Fruit fly (Drosophila melanogaster) whole organism, embryonic: Measurements from ENCODE around the gene CG42495.

Experiments
- Atf3 ChIP-seq: fragments of 200-800 bp; sonication (Bioruptor generic); optimal IDR thresholded peaks from 3 replicates; lab custom pipeline; 2016; ENCODE audit warnings: missing biosample characterization, missing genetic modification characterization
- Atf6 ChIP-seq: fragments of 200-800 bp; sonication (Bioruptor generic); IDR thresholded peaks from 2 replicates; pipeline ENCODE4 v1.3.6; 2022; ENCODE audit warnings: missing biosample characterization, missing genetic modification characterization
- CG10274 ChIP-seq: fragments of 200-800 bp; sonication (Bioruptor generic); optimal IDR thresholded peaks from 3 replicates; lab custom pipeline; 2017; ENCODE audit warnings: missing biosample characterization, mild to moderate bottlenecking, missing genetic modification characterization
- CG10321 ChIP-seq: fragments of 200-800 bp; sonication (Bioruptor generic); IDR thresholded peaks from 2 replicates; pipeline ENCODE4 v1.3.6; 2022; ENCODE audit warnings: missing biosample characterization, missing genetic modification characterization
- CG12299 ChIP-seq: fragments of 200-800 bp; sonication (Bioruptor generic); optimal IDR thresholded peaks from 2 replicates; lab custom pipeline; 2018; ENCODE audit warnings: missing biosample characterization, mild to moderate bottlenecking, missing genetic modification characterization
- CG12942 ChIP-seq: fragments of 200-800 bp; sonication (Bioruptor generic); optimal IDR thresholded peaks from 3 replicates; lab custom pipeline; 2016; ENCODE audit warnings: missing biosample characterization, missing genetic modification characterization
- CG14441 ChIP-seq: fragments of 200-800 bp; sonication (Bioruptor generic); IDR thresholded peaks from 2 replicates; pipeline ENCODE4 v1.3.6; 2022; ENCODE audit warnings: missing biosample characterization, missing genetic modification characterization
- CG14965 ChIP-seq: fragments of 200-800 bp; sonication (Bioruptor generic); optimal IDR thresholded peaks from 2 replicates; lab custom pipeline; 2016; ENCODE audit warnings: missing biosample characterization, missing genetic modification characterization, borderline replicate concordance
- CG17359 ChIP-seq: fragments of 200-800 bp; sonication (Bioruptor generic); optimal IDR thresholded peaks from 3 replicates; lab custom pipeline; 2018; ENCODE audit warnings: missing biosample characterization, mild to moderate bottlenecking, missing genetic modification characterization, moderate library complexity
- CG17829 ChIP-seq: fragments of 200-800 bp; optimal IDR thresholded peaks from 2 replicates; lab custom pipeline; 2019; ENCODE audit warnings: missing biosample characterization, mild to moderate bottlenecking, missing genetic modification characterization, moderate library complexity
- CG31224 ChIP-seq: fragments of 200-800 bp; sonication (Bioruptor generic); IDR thresholded peaks from 2 replicates; pipeline ENCODE4 v1.3.6; 2022; ENCODE audit warnings: missing biosample characterization, missing genetic modification characterization
- CG3726 ChIP-seq: fragments of 200-800 bp; sonication (Bioruptor generic); IDR thresholded peaks from 3 replicates; pipeline ENCODE4, ENCODE4 v1.3.6; 2022; ENCODE audit warnings: missing biosample characterization, missing genetic modification characterization
- CG3838 ChIP-seq: fragments of 200-800 bp; sonication (Bioruptor generic); optimal IDR thresholded peaks from 3 replicates; lab custom pipeline; 2016; ENCODE audit warnings: missing biosample characterization, missing genetic modification characterization
- CG4820 ChIP-seq: fragments of 200-800 bp; sonication (Bioruptor generic); optimal IDR thresholded peaks from 3 replicates; lab custom pipeline; 2016; ENCODE audit warnings: missing biosample characterization, missing genetic modification characterization
- CG5245 ChIP-seq: fragments of 200-800 bp; sonication (Bioruptor generic); optimal IDR thresholded peaks from 3 replicates; lab custom pipeline; 2016; ENCODE audit warnings: missing biosample characterization, missing genetic modification characterization
- CG6175 ChIP-seq: fragments of 200-800 bp; sonication (Bioruptor generic); IDR thresholded peaks from 3 replicates; pipeline ENCODE4 v1.3.6; 2022; ENCODE audit warnings: missing biosample characterization, missing genetic modification characterization
- CG7928 ChIP-seq: fragments of 200-800 bp; sonication (Bioruptor generic); optimal IDR thresholded peaks from 2 replicates; lab custom pipeline; 2017; ENCODE audit warnings: missing biosample characterization, mild to moderate bottlenecking, missing genetic modification characterization
- CG8359 ChIP-seq: fragments of 200-800 bp; sonication (Bioruptor generic); optimal IDR thresholded peaks from 2 replicates; lab custom pipeline; 2017; ENCODE audit warnings: missing biosample characterization, mild to moderate bottlenecking, missing genetic modification characterization, borderline replicate concordance
- CG8944 ChIP-seq: fragments of 200-800 bp; sonication (Bioruptor generic); optimal IDR thresholded peaks from 3 replicates; lab custom pipeline; 2016; ENCODE audit warnings: missing biosample characterization, missing genetic modification characterization
- CHES-1-like ChIP-seq: fragments of 200-800 bp; sonication (Bioruptor generic); optimal IDR thresholded peaks from 2 replicates; lab custom pipeline; 2016; ENCODE audit warnings: missing biosample characterization, missing genetic modification characterization
- Fer2 ChIP-seq: fragments of 200-800 bp; sonication (Bioruptor generic); optimal IDR thresholded peaks from 2 replicates; lab custom pipeline; 2018; ENCODE audit warnings: missing biosample characterization, mild to moderate bottlenecking, missing genetic modification characterization, moderate library complexity
- HHEX ChIP-seq: fragments of 200-800 bp; sonication (Bioruptor generic); optimal IDR thresholded peaks from 3 replicates; lab custom pipeline; 2017; ENCODE audit warnings: missing biosample characterization, mild to moderate bottlenecking, missing genetic modification characterization, missing genetic modification reagents
- HLH3B ChIP-seq: fragments of 200-800 bp; sonication (Bioruptor generic); IDR thresholded peaks from 2 replicates; pipeline ENCODE4 v1.3.6; 2022; ENCODE audit warnings: missing biosample characterization, missing genetic modification characterization
- Lim3 ChIP-seq: fragments of 200-800 bp; sonication (Bioruptor generic); IDR thresholded peaks from 2 replicates; pipeline ENCODE4 v1.3.6; 2022; ENCODE audit warnings: missing biosample characterization, missing genetic modification characterization
- Max ChIP-seq: fragments of 200-800 bp; sonication (Bioruptor generic); optimal IDR thresholded peaks from 2 replicates; lab custom pipeline; 2016; ENCODE audit warnings: missing biosample characterization, mild to moderate bottlenecking, missing genetic modification characterization
- Nf-YA ChIP-seq: fragments of 200-800 bp; sonication (Bioruptor generic); IDR thresholded peaks from 2 replicates; pipeline ENCODE4 v1.3.6; 2022; ENCODE audit warnings: missing biosample characterization, missing genetic modification characterization
- NfI ChIP-seq: fragments of 200-800 bp; sonication (Bioruptor generic); optimal IDR thresholded peaks from 3 replicates; lab custom pipeline; 2018; ENCODE audit warnings: missing biosample characterization, mild to moderate bottlenecking, missing genetic modification characterization, moderate library complexity
- Xbp1 ChIP-seq: fragments of 200-800 bp; sonication (Bioruptor generic); optimal IDR thresholded peaks from 3 replicates; lab custom pipeline; 2016; ENCODE audit warnings: missing biosample characterization, mild to moderate bottlenecking, missing genetic modification characterization
- ac ChIP-seq: fragments of 200-800 bp; sonication (Bioruptor generic); optimal IDR thresholded peaks from 3 replicates; lab custom pipeline; 2017; ENCODE audit warnings: missing biosample characterization, mild to moderate bottlenecking, missing genetic modification characterization
- ap ChIP-seq: fragments of 200-800 bp; sonication (Bioruptor generic); IDR thresholded peaks from 2 replicates; pipeline ENCODE4 v1.3.6; 2022; ENCODE audit warnings: missing biosample characterization, missing genetic modification characterization
- bbx ChIP-seq: fragments of 200-800 bp; sonication (Bioruptor generic); IDR thresholded peaks from 2 replicates; pipeline ENCODE4 v1.3.6; 2022; ENCODE audit warnings: missing biosample characterization, missing genetic modification characterization; ENCODE audit not compliant: partially characterized antibody
- chif ChIP-seq, 2 experiments: fragments of 200-800 bp; sonication (Bioruptor generic); optimal IDR thresholded peaks; 3 replicates each; lab custom pipeline; 2016; ENCODE audit warnings: missing biosample characterization in 2 of 2, missing genetic modification characterization in 2 of 2
- dimm ChIP-seq: fragments of 200-800 bp; sonication (Bioruptor generic); IDR thresholded peaks from 2 replicates; pipeline ENCODE4 v1.3.6; 2022; ENCODE audit warnings: missing biosample characterization, missing genetic modification characterization
- ems ChIP-seq: fragments of 200-800 bp; sonication (Bioruptor generic); optimal IDR thresholded peaks from 3 replicates; lab custom pipeline; 2016; ENCODE audit warnings: missing biosample characterization, missing genetic modification characterization
- fd96Cb ChIP-seq: fragments of 200-800 bp; sonication (Bioruptor generic); optimal IDR thresholded peaks from 2 replicates; lab custom pipeline; 2018; ENCODE audit warnings: missing biosample characterization, mild to moderate bottlenecking, missing genetic modification characterization, moderate library complexity
- gcm2 ChIP-seq: fragments of 200-800 bp; sonication (Bioruptor generic); optimal IDR thresholded peaks from 2 replicates; lab custom pipeline; 2016; ENCODE audit warnings: missing biosample characterization, missing genetic modification characterization
- gro ChIP-seq: fragments of 200-800 bp; sonication (Bioruptor generic); optimal IDR thresholded peaks from 2 replicates; lab custom pipeline; 2016; ENCODE audit warnings: missing biosample characterization, missing genetic modification characterization
- her ChIP-seq: fragments of 200-800 bp; sonication (Bioruptor generic); optimal IDR thresholded peaks from 2 replicates; lab custom pipeline; 2016; ENCODE audit warnings: missing biosample characterization, missing genetic modification characterization
- hkb ChIP-seq, 2 experiments: fragments of 200-800 bp in 1 of 2; fragments of >200 bp in 1 of 2; sonication (Bioruptor generic) in 1 of 2; IDR thresholded peaks in 1 of 2; optimal IDR thresholded peaks in 1 of 2; 2 replicates each; pipeline versions ENCODE4 v1.3.6 to Lab custom; 2017 to 2022; ENCODE audit warnings: missing biosample characterization in 1 of 2, missing genetic modification characterization in 1 of 2
- kah ChIP-seq: fragments of 200-800 bp; sonication (Bioruptor generic); optimal IDR thresholded peaks from 2 replicates; lab custom pipeline; 2018; ENCODE audit warnings: missing biosample characterization, mild to moderate bottlenecking, missing genetic modification characterization
- klu ChIP-seq: fragments of 200-800 bp; sonication (Bioruptor generic); IDR thresholded peaks from 2 replicates; pipeline ENCODE4 v1.3.6; 2022; ENCODE audit warnings: missing biosample characterization, missing genetic modification characterization
- nmo ChIP-seq: fragments of 200-800 bp; sonication (Bioruptor generic); optimal IDR thresholded peaks from 2 replicates; lab custom pipeline; 2018; ENCODE audit warnings: missing biosample characterization, mild to moderate bottlenecking, missing genetic modification characterization, moderate library complexity
- prd ChIP-seq, 3 experiments: fragments of >200 bp in 2 of 3; fragments of 200-800 bp in 1 of 3; sonication (Bioruptor generic) in 1 of 3; optimal IDR thresholded peaks in 2 of 3; IDR thresholded peaks in 1 of 3; 2 replicates in 2 of 3; 3 replicates in 1 of 3; pipeline versions ENCODE4 v1.3.6 to Lab custom; 2017 to 2022; ENCODE audit warnings: missing biosample characterization in 1 of 3, missing genetic modification characterization in 1 of 3
- row ChIP-seq: fragments of 200-800 bp; sonication (Bioruptor generic); IDR thresholded peaks from 3 replicates; pipeline ENCODE4 v1.3.6; 2022; ENCODE audit warnings: missing biosample characterization, missing genetic modification characterization
- slp2 ChIP-seq: fragments of 200-800 bp; sonication (Bioruptor generic); optimal IDR thresholded peaks from 2 replicates; lab custom pipeline; 2016; ENCODE audit warnings: missing biosample characterization, missing genetic modification characterization
- sna ChIP-seq: fragments of 200-800 bp; sonication (Bioruptor generic); IDR thresholded peaks from 2 replicates; pipeline ENCODE4 v1.3.6; 2022; ENCODE audit warnings: missing biosample characterization, missing genetic modification characterization; ENCODE audit not compliant: partially characterized antibody
- tin ChIP-seq: fragments of 200-800 bp; sonication (Bioruptor generic); optimal IDR thresholded peaks from 3 replicates; lab custom pipeline; 2016; ENCODE audit warnings: missing biosample characterization, missing genetic modification characterization
- vvl ChIP-seq: fragments of 200-800 bp; sonication (Bioruptor generic); IDR thresholded peaks from 2 replicates; pipeline ENCODE4 v1.3.6; 2022; ENCODE audit warnings: missing biosample characterization, missing genetic modification characterization
- zf30C ChIP-seq: fragments of 200-800 bp; sonication (Bioruptor generic); optimal IDR thresholded peaks from 3 replicates; lab custom pipeline; 2018; ENCODE audit warnings: missing biosample characterization, mild to moderate bottlenecking, missing genetic modification characterization

The CG42495 gene

dm6 chr3L:18669874-18670273, 2.7 kb downstream of the CG42495 start:
- TF ChIP-seq bbx (GFP tag; lab: Robert Waterston, UW) = no peak
- no peak for TF ChIP-seq HLH3B (GFP tag; lab: Robert Waterston, UW)
- no peak for TF ChIP-seq CG6175 (GFP tag; lab: Robert Waterston, UW)
- TF ChIP-seq, all 482 proteins: peak for 0

- TF ChIP-seq klu (GFP tag; lab: Robert Waterston, UW) (no peak), prd (optimal IDR thresholded peaks at IDR 0.05; lab: Kevin White, UChicago) (no peak), prd (GFP tag; IDR thresholded peaks at IDR 0.05; lab: Robert Waterston, UW) (peak; percentile 6; the same call in 1 of the 3 replicates), her (GFP tag; lab: Kevin White, UChicago) (no peak), Atf3 (no peak), CG10321 (GFP tag; lab: Robert Waterston, UW) (no peak), ems (GFP tag; lab: Kevin White, UChicago) (no peak), CG3726 (GFP tag; lab: Robert Waterston, UW) (0 out of 3 replicates have a peak, but pooled peaks have one; percentile 7), Atf6 (no peak), ac (GFP tag; lab: Kevin White, UChicago) (no peak), slp2 (peak; percentile 7), NfI (GFP tag; lab: Kevin White, UChicago) (peak; percentile 14), fd96Cb (tag; lab: Kevin White, UChicago) (no peak), dimm (GFP tag; lab: Robert Waterston, UW) (no peak), CG14965 (GFP tag; lab: Kevin White, UChicago) (no peak), gro (GFP tag; lab: Kevin White, UChicago) (no peak), CG12299 (tag; lab: Kevin White, UChicago) (no peak), zf30C (no peak), CG4820 (GFP tag; lab: Kevin White, UChicago) (no peak), CG10274 (GFP tag; lab: Kevin White, UChicago) (no peak), row (GFP tag; lab: Robert Waterston, UW) (peak; percentile 46; the same call in 2 of the 3 replicates), vvl (GFP tag; lab: Robert Waterston, UW) (peak; percentile 49; the same call in 1 of the 2 replicates), Max (GFP tag; lab: Kevin White, UChicago) (peak; percentile 51), gcm2 (GFP tag; lab: Kevin White, UChicago) (no peak), nmo (GFP tag; lab: Kevin White, UChicago) (peak; percentile 9), tin (GFP tag; lab: Kevin White, UChicago) (no peak), CG31224 (GFP tag; lab: Robert Waterston, UW) (no peak), kah (GFP tag; lab: Kevin White, UChicago) (no peak), HHEX (GFP tag; lab: Kevin White, UChicago) (no peak), CG3838 (GFP tag; lab: Kevin White, UChicago) (no peak), CG8359 (GFP tag; lab: Kevin White, UChicago) (no peak), ap (GFP tag; lab: Robert Waterston, UW) (no peak), chif (GFP tag; optimal IDR thresholded peaks at IDR 0.05; lab: Kevin White, UChicago) (no peak), CG8944 (GFP tag; lab: Kevin White, UChicago) (no peak), CG17359 (tag; lab: Kevin White, UChicago) (no peak), CG7928 (no peak), CG12942 (GFP tag; lab: Kevin White, UChicago) (no peak), CG17829 (tag; lab: Kevin White, UChicago) (no peak), CG5245 (GFP tag; lab: Kevin White, UChicago) (no peak), Lim3 (no peak), Nf-YA (GFP tag; lab: Robert Waterston, UW) (no peak), CHES-1-like (GFP tag; lab: Kevin White, UChicago) (peak; percentile 28), hkb (optimal IDR thresholded peaks at IDR 0.05; lab: Kevin White, UChicago) (no peak), hkb (GFP tag; IDR thresholded peaks at IDR 0.05; lab: Robert Waterston, UW) (no peak), sna (no peak), Xbp1 (GFP tag; lab: Kevin White, UChicago) (peak; percentile 19), CG14441 (0 out of 2 replicates have a peak, but pooled peaks have one; percentile 21), Fer2 (tag; lab: Kevin White, UChicago) (no peak)
These were observed 5.0 kb downstream of the CG42495 start for dm6 chr3L:18672203-18672602.
